Worm (Caenorhabditis elegans): ENCODE measurements around the gene gldi-3.

Gene gldi-3

ce11 chrII:9269588-9269987 is 10.3 kb downstream of the gldi-3 start, which contains the start of gene C01G6.3:
TSS of gene C01G6.3 (plus strand) at chrII:9269888.
- TF ChIP-seq ref-1 (GFP tag; conservative IDR thresholded peaks at IDR 0.05) (no peak), ztf-23 (GFP tag; IDR thresholded peaks at IDR 0.05) (no peak), med-1 (GFP tag; optimal IDR thresholded peaks at IDR 0.05; ENCODE audit: insufficient read depth) (no peak), cog-1 (tag; optimal IDR thresholded peaks at IDR 0.05) (no peak), ztf-29 (GFP tag; IDR thresholded peaks at IDR 0.05) (no peak), T22C8.4 (GFP tag; IDR thresholded peaks at IDR 0.05) (no peak), flt-1 (GFP tag; IDR thresholded peaks at IDR 0.05) (no peak), klf-2 (GFP tag; conservative IDR thresholded peaks at IDR 0.05) (no peak), tab-1 (GFP tag; IDR thresholded peaks at IDR 0.05) (no peak)

DNA sequence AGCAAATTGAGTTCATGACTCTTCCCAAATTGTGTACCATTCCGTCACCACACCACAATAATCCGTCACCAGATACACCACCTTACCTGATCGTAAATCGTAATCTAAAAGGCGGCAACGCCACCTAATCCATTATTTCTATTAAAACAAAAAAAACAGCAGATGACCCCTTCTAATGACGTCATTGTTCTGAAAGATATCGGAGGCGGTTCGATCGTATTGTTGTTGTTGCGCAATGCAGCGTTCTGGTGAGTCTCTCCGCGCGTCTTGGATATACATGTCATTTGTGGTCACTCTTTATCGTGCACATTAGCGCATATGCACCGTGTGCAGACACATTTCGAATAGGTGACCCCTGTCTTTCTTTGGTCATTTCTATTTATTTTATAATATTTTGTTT is 10.9 kb downstream of the gldi-3 start:
- TF ChIP-seq flt-1 (GFP tag; IDR thresholded peaks at IDR 0.05) (no peak), klf-2 (GFP tag; conservative IDR thresholded peaks at IDR 0.05) (no peak), ref-1 (GFP tag; conservative IDR thresholded peaks at IDR 0.05) (no peak), ztf-23 (GFP tag; IDR thresholded peaks at IDR 0.05) (no peak), cog-1 (tag; optimal IDR thresholded peaks at IDR 0.05) (no peak), med-1 (GFP tag; optimal IDR thresholded peaks at IDR 0.05; ENCODE audit: insufficient read depth) (no peak), tab-1 (GFP tag; IDR thresholded peaks at IDR 0.05) (no peak), T22C8.4 (GFP tag; IDR thresholded peaks at IDR 0.05) (no peak), ztf-29 (GFP tag; IDR thresholded peaks at IDR 0.05) (no peak)

DNA sequence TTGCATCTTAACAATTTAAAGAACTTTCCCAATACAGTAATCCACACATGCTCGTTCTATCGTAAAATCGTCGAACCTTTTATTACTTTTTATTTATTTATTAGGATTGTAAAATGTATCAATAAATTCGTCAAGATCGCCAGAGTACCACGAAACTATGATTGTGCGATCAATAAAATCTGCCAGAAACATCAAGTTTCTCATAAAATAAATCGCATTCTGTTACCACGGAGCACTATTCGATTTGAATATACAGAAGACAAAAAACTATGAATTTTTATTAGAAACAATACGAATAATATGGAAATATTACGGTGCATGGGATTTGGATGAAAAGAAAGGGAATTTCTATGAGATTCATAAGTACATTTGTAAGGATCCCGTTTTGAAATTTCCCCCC is 13.1 kb downstream of the gldi-3 start, which contains the start of gene C01G6.2:
Gene C01G6.2, plus strand, starts transcription at position 301 of the 400 bp plus-strand sequence.
- TF ChIP-seq T22C8.4 (GFP tag; IDR thresholded peaks at IDR 0.05) (no peak), klf-2 (GFP tag; conservative IDR thresholded peaks at IDR 0.05) (no peak), ref-1 (GFP tag; conservative IDR thresholded peaks at IDR 0.05) (no peak), cog-1 (tag; optimal IDR thresholded peaks at IDR 0.05) (no peak), ztf-23 (GFP tag; IDR thresholded peaks at IDR 0.05) (no peak)

DNA sequence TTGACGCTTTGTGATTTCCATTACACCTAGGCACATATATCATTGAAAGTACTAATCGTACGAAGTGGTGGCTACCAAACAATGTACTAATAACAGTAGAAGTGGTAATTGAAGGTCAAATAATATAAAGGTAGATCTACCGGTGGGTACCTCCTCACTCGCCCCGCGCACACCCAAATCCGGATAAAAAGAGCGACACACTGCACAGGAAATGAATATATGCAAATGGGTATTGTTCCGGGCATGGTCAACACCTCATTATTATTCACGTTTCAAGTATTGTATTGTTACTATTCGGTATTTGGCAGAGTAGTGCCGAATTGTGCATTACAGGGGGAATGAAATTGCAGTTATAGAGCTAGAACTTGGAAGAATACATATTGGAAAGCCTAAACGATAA is 13.6 kb downstream of the gldi-3 start:
- TF ChIP-seq flt-1 (GFP tag; IDR thresholded peaks at IDR 0.05) (0 out of 2 replicates have a peak, but pooled peaks have one; percentile 18), ztf-29 (GFP tag; IDR thresholded peaks at IDR 0.05) (no peak), ztf-23 (GFP tag; IDR thresholded peaks at IDR 0.05) (no peak)

- TF ChIP-seq med-1 (GFP tag; optimal IDR thresholded peaks at IDR 0.05; ENCODE audit: insufficient read depth): no peak
Measured at ce11 chrII:9265705-9266104, 14.2 kb downstream of the gldi-3 start.

ce11 chrII:9264689-9265278 is 15.1 kb downstream of the gldi-3 start:
- TF ChIP-seq klf-2 (GFP tag; conservative IDR thresholded peaks at IDR 0.05) (no peak), cog-1 (tag; optimal IDR thresholded peaks at IDR 0.05) (no peak), T22C8.4 (GFP tag; IDR thresholded peaks at IDR 0.05) (no peak), med-1 (GFP tag; optimal IDR thresholded peaks at IDR 0.05; ENCODE audit: insufficient read depth) (no peak), ztf-29 (GFP tag; IDR thresholded peaks at IDR 0.05) (no peak), ztf-23 (GFP tag; IDR thresholded peaks at IDR 0.05) (no peak), tab-1 (GFP tag; IDR thresholded peaks at IDR 0.05) (no peak), ref-1 (GFP tag; conservative IDR thresholded peaks at IDR 0.05) (no peak), flt-1 (GFP tag; IDR thresholded peaks at IDR 0.05) (no peak)

DNA sequence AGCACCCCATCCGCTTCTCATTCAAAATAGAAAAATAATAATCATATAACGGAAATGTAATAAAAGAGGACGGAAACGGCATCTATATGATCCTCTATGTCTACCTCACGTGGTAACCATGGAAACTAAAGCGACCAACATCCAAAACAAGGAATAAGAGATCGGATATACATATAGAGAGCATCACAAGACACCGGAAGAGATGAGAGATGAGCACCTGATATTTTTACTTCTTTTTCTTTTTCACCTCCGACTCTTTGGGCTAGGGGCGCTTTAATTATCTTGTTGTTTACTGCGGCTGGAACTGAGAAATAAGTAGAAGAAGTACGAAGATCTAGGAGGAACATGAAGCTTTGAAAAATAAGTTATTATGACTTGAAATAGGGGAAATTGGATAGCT is 16.1 kb downstream of the gldi-3 start:
- TF ChIP-seq flt-1 (GFP tag; IDR thresholded peaks at IDR 0.05): no peak
- no peak for TF ChIP-seq med-1 (GFP tag; optimal IDR thresholded peaks at IDR 0.05; ENCODE audit: insufficient read depth)
- no peak for TF ChIP-seq T22C8.4 (GFP tag; IDR thresholded peaks at IDR 0.05)
- no peak for TF ChIP-seq ref-1 (GFP tag; conservative IDR thresholded peaks at IDR 0.05)
- no peak for TF ChIP-seq tab-1 (GFP tag; IDR thresholded peaks at IDR 0.05)
- no peak for TF ChIP-seq ztf-29 (GFP tag; IDR thresholded peaks at IDR 0.05)
- no peak for TF ChIP-seq cog-1 (tag; optimal IDR thresholded peaks at IDR 0.05)
- no peak for TF ChIP-seq ztf-23 (GFP tag; IDR thresholded peaks at IDR 0.05)
- no peak for TF ChIP-seq klf-2 (GFP tag; conservative IDR thresholded peaks at IDR 0.05)

ce11 chrII:9262845-9263402 is 17.0 kb downstream of the gldi-3 start:
- TF ChIP-seq tab-1 (GFP tag; IDR thresholded peaks at IDR 0.05): no peak
- TF ChIP-seq ztf-29 (GFP tag; IDR thresholded peaks at IDR 0.05): no peak
- TF ChIP-seq flt-1 (GFP tag; IDR thresholded peaks at IDR 0.05): no peak
- no peak for TF ChIP-seq ref-1 (GFP tag; conservative IDR thresholded peaks at IDR 0.05)
- TF ChIP-seq med-1 (GFP tag; optimal IDR thresholded peaks at IDR 0.05; ENCODE audit: insufficient read depth): no peak
- no peak for TF ChIP-seq cog-1 (tag; optimal IDR thresholded peaks at IDR 0.05)
- TF ChIP-seq T22C8.4 (GFP tag; IDR thresholded peaks at IDR 0.05): no peak
- no peak for TF ChIP-seq ztf-23 (GFP tag; IDR thresholded peaks at IDR 0.05)
- TF ChIP-seq klf-2 (GFP tag; conservative IDR thresholded peaks at IDR 0.05): no peak

ce11 chrII:9261931-9262562 is 17.9 kb downstream of the gldi-3 start, which contains the start of gene aqp-2:
TSS of gene aqp-2 (minus strand) at chrII:9261981.
- TF ChIP-seq tab-1 (GFP tag; IDR thresholded peaks at IDR 0.05): no peak
- TF ChIP-seq ztf-23 (GFP tag; IDR thresholded peaks at IDR 0.05): no peak
- TF ChIP-seq flt-1 (GFP tag; IDR thresholded peaks at IDR 0.05): no peak
- no peak for TF ChIP-seq T22C8.4 (GFP tag; IDR thresholded peaks at IDR 0.05)
- TF ChIP-seq cog-1 (tag; optimal IDR thresholded peaks at IDR 0.05): no peak
- no peak for TF ChIP-seq med-1 (GFP tag; optimal IDR thresholded peaks at IDR 0.05; ENCODE audit: insufficient read depth)
- TF ChIP-seq ref-1 (GFP tag; conservative IDR thresholded peaks at IDR 0.05): no peak
- no peak for TF ChIP-seq klf-2 (GFP tag; conservative IDR thresholded peaks at IDR 0.05)
- TF ChIP-seq ztf-29 (GFP tag; IDR thresholded peaks at IDR 0.05): no peak

ce11 chrII:9261403-9261802 is 18.5 kb downstream of the gldi-3 start:
- no peak for TF ChIP-seq med-1 (GFP tag; optimal IDR thresholded peaks at IDR 0.05; ENCODE audit: insufficient read depth)
- TF ChIP-seq ztf-29 (GFP tag; IDR thresholded peaks at IDR 0.05): no peak
- TF ChIP-seq T22C8.4 (GFP tag; IDR thresholded peaks at IDR 0.05): no peak
- TF ChIP-seq flt-1 (GFP tag; IDR thresholded peaks at IDR 0.05): no peak
- no peak for TF ChIP-seq klf-2 (GFP tag; conservative IDR thresholded peaks at IDR 0.05)
- TF ChIP-seq cog-1 (tag; optimal IDR thresholded peaks at IDR 0.05): no peak
- TF ChIP-seq ztf-23 (GFP tag; IDR thresholded peaks at IDR 0.05): no peak
- no peak for TF ChIP-seq ref-1 (GFP tag; conservative IDR thresholded peaks at IDR 0.05)
- TF ChIP-seq tab-1 (GFP tag; IDR thresholded peaks at IDR 0.05): no peak
